Fruit fly (Drosophila melanogaster) whole organism, embryonic: ENCODE data around the gene FoxL1.

ENCODE experiments used
- CG10267 ChIP-seq: fragments of 200-800 bp; sonication (Bioruptor generic); optimal IDR thresholded peaks from 2 replicates; lab custom pipeline; 2018; ENCODE audit warnings: missing biosample characterization, mild to moderate bottlenecking, missing genetic modification characterization, moderate library complexity
- CG10431 ChIP-seq: fragments of 200-800 bp; sonication (Bioruptor generic); optimal IDR thresholded peaks from 3 replicates; lab custom pipeline; 2018; ENCODE audit warnings: missing biosample characterization, mild to moderate bottlenecking, missing genetic modification characterization
- CG2129 ChIP-seq: fragments of 200-800 bp; sonication (Bioruptor generic); IDR thresholded peaks from 2 replicates; pipeline ENCODE4 v1.3.6; 2022; ENCODE audit warnings: missing biosample characterization, missing genetic modification characterization; ENCODE audit not compliant: partially characterized antibody
- CG7357 ChIP-seq: fragments of 200-800 bp; sonication (Bioruptor generic); IDR thresholded peaks from 3 replicates; pipeline ENCODE4 v1.3.6; 2022; ENCODE audit warnings: missing biosample characterization, missing genetic modification characterization
- Doc2 ChIP-seq: fragments of 200-800 bp; sonication (Bioruptor generic); IDR thresholded peaks from 2 replicates; pipeline ENCODE4 v1.3.6; 2022; ENCODE audit warnings: missing biosample characterization, missing genetic modification characterization
- Lim3 ChIP-seq: fragments of 200-800 bp; sonication (Bioruptor generic); IDR thresholded peaks from 2 replicates; pipeline ENCODE4 v1.3.6; 2022; ENCODE audit warnings: missing biosample characterization, missing genetic modification characterization
- Rx ChIP-seq: fragments of 200-800 bp; sonication (Bioruptor generic); IDR thresholded peaks from 2 replicates; pipeline ENCODE4 v1.3.6; 2022; ENCODE audit warnings: missing biosample characterization, missing genetic modification characterization
- crc ChIP-seq: fragments of 200-800 bp; sonication (Bioruptor generic); optimal IDR thresholded peaks from 2 replicates; lab custom pipeline; 2016; ENCODE audit warnings: missing biosample characterization, missing genetic modification characterization
- kay ChIP-seq: fragments of 200-800 bp; sonication (Bioruptor generic); optimal IDR thresholded peaks from 2 replicates; lab custom pipeline; 2016; ENCODE audit warnings: missing biosample characterization, missing genetic modification characterization
- lov ChIP-seq, 2 experiments: fragments of 200-800 bp in 1 of 2; fragments of >200 bp in 1 of 2; sonication (Bioruptor generic) in 1 of 2; IDR thresholded peaks in 1 of 2; optimal IDR thresholded peaks in 1 of 2; 2 replicates in 1 of 2; 3 replicates in 1 of 2; pipeline versions ENCODE4 v1.3.6 to Lab custom; 2017 to 2022; ENCODE audit warnings: missing biosample characterization in 1 of 2, missing genetic modification characterization in 1 of 2
- trem ChIP-seq: fragments of 200-800 bp; optimal IDR thresholded peaks from 3 replicates; lab custom pipeline; 2019; ENCODE audit warnings: missing biosample characterization, mild to moderate bottlenecking, missing genetic modification characterization, moderate library complexity
- wek ChIP-seq: fragments of 200-800 bp; sonication (Bioruptor generic); optimal IDR thresholded peaks from 3 replicates; lab custom pipeline; 2018; ENCODE audit warnings: missing biosample characterization, mild to moderate bottlenecking, missing genetic modification characterization, moderate library complexity

- TF ChIP-seq kay (no peak), CG7357 (GFP tag; lab: Robert Waterston, UW) (no peak), CG10267 (no peak), CG10431 (GFP tag; lab: Kevin White, UChicago) (no peak), Doc2 (no peak), trem (tag; lab: Kevin White, UChicago) (no peak), Lim3 (no peak), Rx (no peak), wek (GFP tag; lab: Kevin White, UChicago) (no peak), crc (GFP tag; lab: Kevin White, UChicago) (no peak), lov (optimal IDR thresholded peaks at IDR 0.05; lab: Kevin White, UChicago) (no peak), lov (GFP tag; IDR thresholded peaks at IDR 0.05; lab: Robert Waterston, UW) (no peak), CG2129 (GFP tag; lab: Robert Waterston, UW) (no peak)
Measured at dm6 chr3L:3976438-3976837, 42.2 kb upstream of the FoxL1 start.
